Worm (Caenorhabditis elegans) whole organism, L3 larva: Measurements from ENCODE around the gene srab-9.

Source experiments
- aly-2 ChIP-seq: fragments of 150-350 bp; optimal IDR thresholded peaks from 2 replicates; lab custom pipeline; 2014; ENCODE audit warnings: missing biosample characterization, missing genetic modification characterization
- ama-1 ChIP-seq: fragments of 150-350 bp; optimal IDR thresholded peaks from 2 replicates; lab custom pipeline; 2018
- ceh-16 ChIP-seq: sonication (generic microtip); optimal IDR thresholded peaks from 2 replicates; lab custom pipeline; 2017; ENCODE audit warnings: missing biosample characterization, missing genetic modification characterization
- ceh-28 ChIP-seq: fragments of 150-350 bp; optimal IDR thresholded peaks from 2 replicates; lab custom pipeline; 2014; ENCODE audit warnings: missing biosample characterization, missing genetic modification reagents, missing genetic modification characterization
- ceh-9 ChIP-seq: sonication (generic microtip); optimal IDR thresholded peaks from 2 replicates; lab custom pipeline; 2018; ENCODE audit warnings: missing biosample characterization, missing genetic modification characterization
- egl-5 ChIP-seq: fragments of 150-350 bp; optimal IDR thresholded peaks from 2 replicates; lab custom pipeline; 2017; ENCODE audit warnings: missing biosample characterization, missing genetic modification reagents, missing genetic modification characterization, inconsistent platforms
- elt-1 ChIP-seq: fragments of 150-350 bp; optimal IDR thresholded peaks from 2 replicates; lab custom pipeline; 2014; ENCODE audit warnings: missing biosample characterization, missing genetic modification characterization
- elt-2 ChIP-seq: sonication (generic microtip); optimal IDR thresholded peaks from 2 replicates; lab custom pipeline; 2016; ENCODE audit warnings: missing genetic modification reagents, mild to moderate bottlenecking, missing genetic modification characterization, missing compliant biosample characterization
- eor-1 ChIP-seq, 2 experiments: fragments of 150-350 bp; optimal IDR thresholded peaks; 2 replicates each; lab custom pipeline; 2014 to 2018; ENCODE audit warnings: missing biosample characterization in 2 of 2, missing genetic modification characterization in 2 of 2
- fkh-10 ChIP-seq: sonication (generic microtip); optimal IDR thresholded peaks from 2 replicates; lab custom pipeline; 2017; ENCODE audit warnings: missing biosample characterization, missing genetic modification reagents, missing genetic modification characterization
- fkh-2 ChIP-seq: fragments of 150-350 bp; optimal IDR thresholded peaks from 2 replicates; lab custom pipeline; 2014; ENCODE audit warnings: missing biosample characterization, missing genetic modification reagents, missing genetic modification characterization
- jun-1 ChIP-seq: fragments of 150-350 bp; optimal IDR thresholded peaks from 2 replicates; lab custom pipeline; 2014; ENCODE audit warnings: missing biosample characterization, missing genetic modification reagents, missing genetic modification characterization
- lsy-12 ChIP-seq: sonication (generic microtip); optimal IDR thresholded peaks from 2 replicates; lab custom pipeline; 2016; ENCODE audit warnings: mild to moderate bottlenecking, missing genetic modification characterization, missing compliant biosample characterization
- mdl-1 ChIP-seq: fragments of 150-350 bp; optimal IDR thresholded peaks from 2 replicates; lab custom pipeline; 2014; ENCODE audit warnings: missing biosample characterization, missing genetic modification characterization
- nfya-1 ChIP-seq: sonication (generic microtip); optimal IDR thresholded peaks from 2 replicates; lab custom pipeline; 2017; ENCODE audit warnings: missing genetic modification characterization, mild to moderate bottlenecking, missing compliant biosample characterization, antibody characterized with exemption, moderate library complexity; ENCODE audit not compliant: insufficient read depth
- nhr-11 ChIP-seq: fragments of 150-350 bp; optimal IDR thresholded peaks from 2 replicates; lab custom pipeline; 2014; ENCODE audit warnings: missing biosample characterization, missing genetic modification characterization
- nhr-12 ChIP-seq: fragments of 150-350 bp; optimal IDR thresholded peaks from 2 replicates; lab custom pipeline; 2014; ENCODE audit warnings: missing biosample characterization, missing genetic modification characterization
- nhr-23 ChIP-seq: fragments of 150-350 bp; optimal IDR thresholded peaks from 2 replicates; lab custom pipeline; 2014; ENCODE audit warnings: missing biosample characterization, missing genetic modification reagents, missing genetic modification characterization
- nhr-237 ChIP-seq: fragments of 150-350 bp; optimal IDR thresholded peaks from 2 replicates; lab custom pipeline; 2014; ENCODE audit warnings: missing biosample characterization, missing genetic modification characterization
- nhr-25 ChIP-seq: sonication (generic microtip); optimal IDR thresholded peaks from 2 replicates; lab custom pipeline; 2017; ENCODE audit warnings: missing biosample characterization, missing genetic modification characterization
- nhr-28 ChIP-seq: fragments of 150-350 bp; optimal IDR thresholded peaks from 2 replicates; lab custom pipeline; 2014; ENCODE audit warnings: missing biosample characterization, missing genetic modification characterization
- nhr-43 ChIP-seq: sonication (generic microtip); optimal IDR thresholded peaks from 2 replicates; lab custom pipeline; 2016; ENCODE audit warnings: mild to moderate bottlenecking, missing genetic modification characterization, missing compliant biosample characterization; ENCODE audit not compliant: poor library complexity, severe bottlenecking
- nhr-67 ChIP-seq: fragments of 150-350 bp; optimal IDR thresholded peaks from 2 replicates; lab custom pipeline; 2014; ENCODE audit warnings: missing biosample characterization, missing genetic modification characterization
- nhr-77 ChIP-seq: fragments of 150-350 bp; optimal IDR thresholded peaks from 2 replicates; lab custom pipeline; 2014; ENCODE audit warnings: missing biosample characterization, missing genetic modification characterization
- pqm-1 ChIP-seq: fragments of 150-350 bp; optimal IDR thresholded peaks from 2 replicates; lab custom pipeline; 2017; ENCODE audit warnings: missing biosample characterization, missing genetic modification characterization, inconsistent platforms
- skn-1 ChIP-seq: fragments of 150-350 bp; optimal IDR thresholded peaks from 2 replicates; lab custom pipeline; 2014; ENCODE audit warnings: missing biosample characterization, missing genetic modification characterization
- tbx-2 ChIP-seq: sonication (generic microtip); optimal IDR thresholded peaks from 2 replicates; lab custom pipeline; 2016; ENCODE audit warnings: mild to moderate bottlenecking, missing genetic modification characterization, missing compliant biosample characterization
- unc-62 ChIP-seq: fragments of 150-350 bp; sonication (generic microtip); optimal IDR thresholded peaks from 4 replicates; lab custom pipeline; 2014; ENCODE audit warnings: missing biosample characterization, missing genetic modification reagents, missing genetic modification characterization
- zag-1 ChIP-seq: fragments of 150-350 bp; optimal IDR thresholded peaks from 2 replicates; lab custom pipeline; 2014; ENCODE audit warnings: missing biosample characterization, missing genetic modification characterization
- ztf-11 ChIP-seq: fragments of 150-350 bp; optimal IDR thresholded peaks from 2 replicates; lab custom pipeline; 2014; ENCODE audit warnings: missing biosample characterization, missing genetic modification characterization
- ztf-4 ChIP-seq: fragments of 150-350 bp; optimal IDR thresholded peaks from 2 replicates; lab custom pipeline; 2014; ENCODE audit warnings: missing biosample characterization, missing genetic modification characterization

srab-9 gene

DNA sequence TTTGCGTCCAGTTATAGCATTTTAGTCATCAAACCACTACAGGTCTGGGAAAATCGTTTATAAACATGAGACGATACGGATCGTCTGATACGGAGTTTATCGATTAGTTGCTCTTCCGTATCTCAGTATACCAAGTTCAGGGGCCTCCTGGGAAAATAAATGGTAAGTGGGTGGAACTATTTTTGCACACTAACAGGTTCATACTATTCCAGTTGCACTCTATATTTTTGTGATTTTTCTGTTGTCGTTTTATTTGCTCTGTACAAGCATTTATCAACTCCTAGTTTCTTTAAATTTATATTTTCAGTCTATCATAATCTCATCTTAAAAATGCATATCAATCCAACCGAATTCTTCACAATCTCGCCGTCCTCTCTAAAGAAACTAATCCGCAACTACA, 26.1 kb downstream of the srab-9 start, which contains the start of gene Y73C8C.3:
Gene Y73C8C.3, plus strand, starts transcription at position 301 of the 400 bp plus-strand sequence.
- TF ChIP-seq fkh-2 (tag; lab: Kevin White, UChicago) (no peak), nfya-1 (no peak), ceh-28 (tag; lab: Kevin White, UChicago) (no peak), jun-1 (no peak), nhr-11 (tag; lab: Kevin White, UChicago) (no peak), nhr-237 (tag; lab: Kevin White, UChicago) (no peak), elt-2 (tag; lab: Kevin White, UChicago) (no peak), nhr-12 (tag; lab: Kevin White, UChicago) (no peak), unc-62 (GFP tag; lab: Kevin White, UChicago) (no peak), elt-1 (tag; lab: Kevin White, UChicago) (no peak)

- TF ChIP-seq nhr-23 (tag; lab: Kevin White, UChicago) (no peak), tbx-2 (tag; lab: Kevin White, UChicago) (no peak), nhr-28 (tag; lab: Kevin White, UChicago) (no peak), nhr-237 (tag; lab: Kevin White, UChicago) (no peak), ztf-4 (no peak), skn-1 (no peak)
Measured at ce11 chrV:3113751-3114150, 27.3 kb downstream of the srab-9 start, which contains the start of gene Y73C8C.8. Gene Y73C8C.8 (minus strand): TSS chrV:3113851.

- no peak for TF ChIP-seq nhr-23 (tag; lab: Kevin White, UChicago)
- TF ChIP-seq elt-2 (tag; lab: Kevin White, UChicago) = peak; percentile 17
Measured at ce11 chrV:3112198-3112597, 28.9 kb downstream of the srab-9 start.

DNA sequence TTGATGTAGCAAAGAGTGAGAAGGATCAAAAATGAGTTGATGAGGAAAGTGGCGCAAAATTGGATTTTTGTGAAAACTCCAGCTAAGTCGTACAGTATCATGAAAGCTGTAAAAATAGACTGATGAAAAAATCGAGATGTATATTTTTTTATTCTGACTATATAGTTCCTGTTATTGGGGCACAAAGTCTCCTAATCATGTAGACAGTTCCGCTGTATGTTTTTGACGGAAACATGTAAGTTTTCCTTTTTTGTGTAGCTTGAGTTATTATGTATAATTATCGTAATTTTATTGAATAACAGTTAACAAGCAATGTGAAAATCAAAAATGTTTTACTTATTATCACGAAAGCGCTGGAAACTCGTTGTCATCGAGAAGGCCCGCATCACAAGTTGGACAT, 33.6 kb downstream of the srab-9 start, which contains the start of gene str-68:
Gene str-68, minus strand, starts transcription at position 101 of the 400 bp plus-strand sequence.
- TF ChIP-seq ztf-4 (no peak), aly-2 (tag; lab: Kevin White, UChicago) (no peak), nhr-25 (tag; lab: Kevin White, UChicago) (no peak), elt-2 (tag; lab: Kevin White, UChicago) (no peak), nhr-67 (tag; lab: Kevin White, UChicago) (no peak), egl-5 (no peak), ceh-9 (tag; lab: Kevin White, UChicago) (no peak), unc-62 (GFP tag; lab: Kevin White, UChicago) (no peak), pqm-1 (tag; lab: Kevin White, UChicago) (no peak), ama-1 (lab: Kevin White, UChicago) (no peak), nhr-43 (tag; lab: Kevin White, UChicago) (no peak), nhr-12 (tag; lab: Kevin White, UChicago) (no peak)

- TF ChIP-seq ceh-9 (tag; lab: Kevin White, UChicago) (no peak), eor-1 (tag; optimal IDR thresholded peaks at IDR 0.05; lab: Kevin White, UChicago) (no peak), nhr-11 (tag; lab: Kevin White, UChicago) (no peak), nhr-43 (tag; lab: Kevin White, UChicago) (no peak), nhr-25 (tag; lab: Kevin White, UChicago) (no peak), jun-1 (no peak), ceh-28 (tag; lab: Kevin White, UChicago) (no peak), lsy-12 (tag; lab: Kevin White, UChicago) (no peak), nhr-77 (tag; lab: Kevin White, UChicago) (no peak), mdl-1 (no peak), nhr-12 (tag; lab: Kevin White, UChicago) (no peak)
Measured at ce11 chrV:3106785-3107184, 34.3 kb downstream of the srab-9 start.

- TF ChIP-seq nhr-12 (tag; lab: Kevin White, UChicago) (no peak), ztf-11 (no peak), zag-1 (tag; lab: Kevin White, UChicago) (no peak), lsy-12 (tag; lab: Kevin White, UChicago) (no peak), ceh-16 (no peak), nhr-11 (tag; lab: Kevin White, UChicago) (no peak), fkh-10 (GFP tag; lab: Kevin White, UChicago) (no peak)
Measured at ce11 chrV:3105810-3106209, 35.3 kb downstream of the srab-9 start, which contains the start of gene str-69. Gene str-69 (minus strand): TSS chrV:3105910.
